Worm (Caenorhabditis elegans): ENCODE measurements around the gene F07C6.6.

Gene F07C6.6

ce11 chrIV:12771414-12771813 is 21.2 kb upstream of the F07C6.6 start:
- peak; percentile 92 for TF ChIP-seq fkh-8 (tag; optimal IDR thresholded peaks at IDR 0.05)
- TF ChIP-seq hlh-17 (GFP tag; optimal IDR thresholded peaks at IDR 0.05; ENCODE audit: borderline replicate concordance) = no peak
- peak; percentile 61 for TF ChIP-seq swsn-7 (tag; optimal IDR thresholded peaks at IDR 0.05)
- no peak; the same call in 1 of the 2 replicates for TF ChIP-seq nhr-19 (GFP tag; conservative IDR thresholded peaks at IDR 0.05)
- TF ChIP-seq egl-13 (tag; optimal IDR thresholded peaks at IDR 0.05) = peak; percentile 87
- peak; percentile 19; the same call in 1 of the 2 replicates for TF ChIP-seq ceh-88 (GFP tag; IDR thresholded peaks at IDR 0.05)
- no peak for TF ChIP-seq efl-3 (GFP tag; optimal IDR thresholded peaks at IDR 0.05)
- TF ChIP-seq efl-1 (optimal IDR thresholded peaks at IDR 0.05) = peak; percentile 45 to 56
- TF ChIP-seq efl-1 (GFP tag; optimal IDR thresholded peaks at IDR 0.05 in 1 of 2) = peak; percentile 2 to 29
- TF ChIP-seq blmp-1 (tag; optimal IDR thresholded peaks at IDR 0.05) = no peak
- TF ChIP-seq lin-14 (GFP tag; optimal IDR thresholded peaks at IDR 0.05) = peak; percentile 95
- TF ChIP-seq nhr-90 (tag; optimal IDR thresholded peaks at IDR 0.05; ENCODE audit: poor library complexity) = no peak
- TF ChIP-seq isw-1 (GFP tag; IDR thresholded peaks at IDR 0.05) = peak; percentile 48
- peak; percentile 44 for TF ChIP-seq snu-23 (GFP tag; optimal IDR thresholded peaks at IDR 0.05)
- TF ChIP-seq ceh-8 (GFP tag; optimal IDR thresholded peaks at IDR 0.05) = peak; percentile 14
- TF ChIP-seq fkh-10 (GFP tag; optimal IDR thresholded peaks at IDR 0.05) = peak; percentile 68
- TF ChIP-seq dsc-1 (tag; optimal IDR thresholded peaks at IDR 0.05) = peak; percentile 65
- TF ChIP-seq mep-1 (tag; optimal IDR thresholded peaks at IDR 0.05) = no peak
- peak; percentile 78 for TF ChIP-seq nhr-47 (tag; optimal IDR thresholded peaks at IDR 0.05)
- TF ChIP-seq dpl-1 (GFP tag; optimal IDR thresholded peaks at IDR 0.05) = peak in 1 of 3 experiments; percentile 3
- TF ChIP-seq zag-1 (tag; optimal IDR thresholded peaks at IDR 0.05) = peak; percentile 18
- TF ChIP-seq jun-1 (tag; optimal IDR thresholded peaks at IDR 0.05) = peak; percentile 36
- TF ChIP-seq unc-62 (GFP tag; optimal IDR thresholded peaks at IDR 0.05) = no peak
- TF ChIP-seq C34B4.2 (tag; optimal IDR thresholded peaks at IDR 0.05) = no peak
- no peak for TF ChIP-seq hpl-2 (GFP tag; optimal IDR thresholded peaks at IDR 0.05)
- peak; percentile 68 for TF ChIP-seq tbx-2 (tag; optimal IDR thresholded peaks at IDR 0.05)
- peak; percentile 29 for TF ChIP-seq xbp-1 (tag; optimal IDR thresholded peaks at IDR 0.05)
- TF ChIP-seq unc-86 (tag; optimal IDR thresholded peaks at IDR 0.05) = peak; percentile 75
- peak; percentile 43 for TF ChIP-seq pax-3 (tag; optimal IDR thresholded peaks at IDR 0.05)
- TF ChIP-seq lin-35 (GFP tag; optimal IDR thresholded peaks at IDR 0.05) = peak in 1 of 2 experiments; percentile 48
- TF ChIP-seq ceh-82 (tag; optimal IDR thresholded peaks at IDR 0.05) = peak in 2 of 3 experiments; percentile 33 to 80
- 0 out of 2 replicates have a peak, but pooled peaks have one; percentile 19 for TF ChIP-seq mab-9 (GFP tag; IDR thresholded peaks at IDR 0.05)
- TF ChIP-seq lsy-2 (tag; optimal IDR thresholded peaks at IDR 0.05) = peak; percentile 11 to 52
- TF ChIP-seq nhr-71 (tag; optimal IDR thresholded peaks at IDR 0.05) = peak; percentile 76
- peak; percentile 33 for TF ChIP-seq irx-1 (tag; optimal IDR thresholded peaks at IDR 0.05)
- no peak for TF ChIP-seq grh-1 (GFP tag; IDR thresholded peaks at IDR 0.05)

ce11 chrIV:12773519-12773918 is 19.1 kb upstream of the F07C6.6 start, which contains the start of gene unc-31:
Gene unc-31, plus strand, starts transcription at chrIV:12773867.
- TF ChIP-seq lin-14 (GFP tag; optimal IDR thresholded peaks at IDR 0.05) (peak; percentile 68), fkh-10 (GFP tag; optimal IDR thresholded peaks at IDR 0.05) (peak; percentile 77), ztf-11 (tag; optimal IDR thresholded peaks at IDR 0.05) (no peak)

ce11 chrIV:12780980-12781379 is 11.6 kb upstream of the F07C6.6 start:
- no peak for TF ChIP-seq xbp-1 (tag; optimal IDR thresholded peaks at IDR 0.05)
- TF ChIP-seq zip-4 (GFP tag; optimal IDR thresholded peaks at IDR 0.05) = no peak
- no peak for TF ChIP-seq isw-1 (GFP tag; IDR thresholded peaks at IDR 0.05)
- no peak for TF ChIP-seq snpc-4 (tag; optimal IDR thresholded peaks at IDR 0.05)
- TF ChIP-seq egl-13 (tag; optimal IDR thresholded peaks at IDR 0.05) = no peak
- TF ChIP-seq hlh-4 (tag; optimal IDR thresholded peaks at IDR 0.05) = no peak
- no peak for TF ChIP-seq ceh-82 (tag; optimal IDR thresholded peaks at IDR 0.05)
- no peak for TF ChIP-seq C16A3.4 (tag; optimal IDR thresholded peaks at IDR 0.05)
- no peak for TF ChIP-seq nhr-28 (tag; optimal IDR thresholded peaks at IDR 0.05)
- no peak for TF ChIP-seq pax-3 (tag; optimal IDR thresholded peaks at IDR 0.05)
- TF ChIP-seq C04F5.9 (tag; optimal IDR thresholded peaks at IDR 0.05) = no peak
